Worm (Caenorhabditis elegans) whole organism, L4 larva: ENCODE results near the gene alh-3.

ENCODE experiments used
- D1046.2 ChIP-seq: fragments of 200-800 bp; sonication (Bioruptor generic); IDR thresholded peaks from 2 replicates; pipeline ENCODE4 v1.3.6; 2022; ENCODE audit warnings: missing genetic modification characterization, missing compliant biosample characterization
- F10B5.3 ChIP-seq: sonication (generic microtip); optimal IDR thresholded peaks from 2 replicates; lab custom pipeline; 2016; ENCODE audit warnings: mild to moderate bottlenecking, missing genetic modification characterization, missing compliant biosample characterization
- F44E2.7 ChIP-seq: fragments of 200-800 bp; sonication (Bioruptor generic); IDR thresholded peaks from 2 replicates; pipeline ENCODE4 v2.1.2; 2022; ENCODE audit warnings: missing genetic modification characterization, missing compliant biosample characterization
- R02D3.7 ChIP-seq: fragments of 150-350 bp; sonication (generic microtip); optimal IDR thresholded peaks from 3 replicates; lab custom pipeline; 2014; ENCODE audit warnings: missing biosample characterization, missing genetic modification characterization
- ZK546.5 ChIP-seq, 2 experiments: sonication (generic microtip); optimal IDR thresholded peaks; 2 replicates each; lab custom pipeline; 2017; ENCODE audit warnings: missing biosample characterization in 2 of 2, missing genetic modification characterization in 2 of 2
- aha-1 ChIP-seq: fragments of 150-350 bp; peaks from one replicate; lab custom pipeline; 2014; ENCODE audit warnings: missing biosample characterization, missing genetic modification characterization
- attf-4 ChIP-seq: sonication (generic microtip); optimal IDR thresholded peaks from 3 replicates; lab custom pipeline; 2017; ENCODE audit warnings: missing biosample characterization, missing genetic modification characterization
- ceh-20 ChIP-seq: fragments of 200-800 bp; sonication (Bioruptor generic); IDR thresholded peaks from 2 replicates; pipeline ENCODE4 v1.3.6; 2022; ENCODE audit warnings: missing genetic modification reagents, missing genetic modification characterization, missing compliant biosample characterization
- ceh-32 ChIP-seq: sonication (generic microtip); optimal IDR thresholded peaks from 2 replicates; lab custom pipeline; 2016; ENCODE audit warnings: mild to moderate bottlenecking, missing genetic modification characterization, missing compliant biosample characterization; ENCODE audit not compliant: poor library complexity
- ceh-82 ChIP-seq: sonication (generic microtip); optimal IDR thresholded peaks from 2 replicates; lab custom pipeline; 2017; ENCODE audit warnings: missing biosample characterization, missing genetic modification characterization
- daf-12 ChIP-seq: fragments of 150-350 bp; optimal IDR thresholded peaks from 2 replicates; lab custom pipeline; 2014; ENCODE audit warnings: missing biosample characterization, missing genetic modification reagents, missing genetic modification characterization
- daf-19 ChIP-seq: fragments of 200-800 bp; sonication (Bioruptor generic); conservative IDR thresholded peaks from 2 replicates; pipeline ENCODE4 v1.3.6; 2022; ENCODE audit warnings: missing genetic modification characterization, missing compliant biosample characterization
- dmd-6 ChIP-seq: fragments of 200-800 bp; sonication (Bioruptor generic); IDR thresholded peaks from 2 replicates; pipeline ENCODE4 v1.3.6; 2022; ENCODE audit warnings: missing genetic modification reagents, missing genetic modification characterization, missing compliant biosample characterization
- dve-1 ChIP-seq: sonication (generic microtip); optimal IDR thresholded peaks from 2 replicates; lab custom pipeline; 2017; ENCODE audit warnings: antibody characterized with exemption, mild to moderate bottlenecking, missing genetic modification characterization, missing compliant biosample characterization; ENCODE audit not compliant: insufficient read depth
- egl-43 ChIP-seq: fragments of 200-800 bp; sonication (Bioruptor generic); IDR thresholded peaks from 2 replicates; pipeline ENCODE4 v1.3.6; 2022; ENCODE audit warnings: missing genetic modification reagents, missing genetic modification characterization, missing compliant biosample characterization
- fkh-10 ChIP-seq: fragments of 150-350 bp; optimal IDR thresholded peaks from 2 replicates; lab custom pipeline; 2014; ENCODE audit warnings: missing biosample characterization, missing genetic modification reagents, missing genetic modification characterization
- hlh-11 ChIP-seq: fragments of 200-800 bp; sonication (Bioruptor generic); optimal IDR thresholded peaks from 2 replicates; lab custom pipeline; 2018; ENCODE audit warnings: mild to moderate bottlenecking, missing genetic modification characterization, missing compliant biosample characterization
- hlh-30 ChIP-seq: sonication (generic microtip); optimal IDR thresholded peaks from 2 replicates; lab custom pipeline; 2017; ENCODE audit warnings: antibody characterized with exemption, mild to moderate bottlenecking, missing genetic modification characterization, missing compliant biosample characterization; ENCODE audit not compliant: insufficient read depth
- jun-1 ChIP-seq: fragments of 150-350 bp; optimal IDR thresholded peaks from 2 replicates; lab custom pipeline; 2014; ENCODE audit warnings: missing biosample characterization, missing genetic modification reagents, missing genetic modification characterization
- lir-3 ChIP-seq: sonication (generic microtip); optimal IDR thresholded peaks from 2 replicates; lab custom pipeline; 2016; ENCODE audit warnings: mild to moderate bottlenecking, missing genetic modification characterization, missing compliant biosample characterization
- lsy-2 ChIP-seq, 2 experiments: fragments of 150-350 bp in 1 of 2; sonication (generic microtip) in 1 of 2; optimal IDR thresholded peaks; 2 replicates each; lab custom pipeline; 2014 to 2017; ENCODE audit warnings: missing biosample characterization in 2 of 2, missing genetic modification characterization in 2 of 2
- madf-5 ChIP-seq, 2 experiments: fragments of 200-800 bp; sonication (Bioruptor generic); IDR thresholded peaks; 2 replicates each; pipeline ENCODE4 v1.3.6; 2022; ENCODE audit warnings: missing compliant biosample characterization in 2 of 2, missing genetic modification characterization in 2 of 2
- madf-9 ChIP-seq: fragments of 200-800 bp; sonication (Bioruptor generic); conservative IDR thresholded peaks from 2 replicates; pipeline ENCODE4 v1.3.6; 2022; ENCODE audit warnings: missing genetic modification reagents, missing genetic modification characterization, missing compliant biosample characterization
- mdl-1 ChIP-seq, 2 experiments: fragments of 150-350 bp in 1 of 2; sonication (generic microtip) in 1 of 2; optimal IDR thresholded peaks; 2 replicates each; lab custom pipeline; 2014 to 2017; ENCODE audit warnings: missing biosample characterization in 2 of 2, missing genetic modification characterization in 2 of 2
- mep-1 ChIP-seq: fragments of 150-350 bp; sonication (generic microtip); optimal IDR thresholded peaks from 3 replicates; lab custom pipeline; 2014; ENCODE audit warnings: missing biosample characterization, missing genetic modification characterization
- mes-2 ChIP-seq: sonication (generic microtip); optimal IDR thresholded peaks from 2 replicates; lab custom pipeline; 2016; ENCODE audit warnings: missing genotype, mild to moderate bottlenecking, missing genetic modification characterization, missing compliant biosample characterization; ENCODE audit not compliant: poor library complexity, severe bottlenecking
- mxl-3 ChIP-seq: fragments of 200-800 bp; sonication (Bioruptor generic); optimal IDR thresholded peaks from 2 replicates; lab custom pipeline; 2018; ENCODE audit warnings: mild to moderate bottlenecking, missing genetic modification characterization, missing compliant biosample characterization
- nhr-25 ChIP-seq: sonication (generic microtip); optimal IDR thresholded peaks from 2 replicates; lab custom pipeline; 2017; ENCODE audit warnings: missing genetic modification characterization, mild to moderate bottlenecking, missing compliant biosample characterization, antibody characterized with exemption, moderate library complexity, borderline replicate concordance; ENCODE audit not compliant: insufficient read depth
- nhr-28 ChIP-seq: fragments of 150-350 bp; optimal IDR thresholded peaks from 2 replicates; lab custom pipeline; 2014; ENCODE audit warnings: missing biosample characterization, missing genetic modification characterization
- nhr-41 ChIP-seq: fragments of 200-800 bp; sonication (Bioruptor generic); IDR thresholded peaks from 2 replicates; pipeline ENCODE4 v1.3.6; 2022; ENCODE audit warnings: missing genetic modification reagents, missing genetic modification characterization, missing compliant biosample characterization
- nhr-6 ChIP-seq: fragments of 150-350 bp; optimal IDR thresholded peaks from 2 replicates; lab custom pipeline; 2014; ENCODE audit warnings: missing biosample characterization, missing genetic modification characterization
- nhr-77 ChIP-seq: fragments of 150-350 bp; optimal IDR thresholded peaks from 2 replicates; lab custom pipeline; 2014; ENCODE audit warnings: missing biosample characterization, missing genetic modification characterization
- php-3 ChIP-seq: fragments of 200-800 bp; sonication (Bioruptor generic); IDR thresholded peaks from 2 replicates; pipeline ENCODE4 v1.3.6; 2022; ENCODE audit warnings: missing genetic modification reagents, missing genetic modification characterization, missing compliant biosample characterization
- pqm-1 ChIP-seq: sonication (generic microtip); optimal IDR thresholded peaks from 2 replicates; lab custom pipeline; 2017; ENCODE audit warnings: missing biosample characterization, missing genetic modification characterization
- tag-97 ChIP-seq: fragments of 200-800 bp; sonication (Bioruptor generic); IDR thresholded peaks from 2 replicates; pipeline ENCODE4 v1.3.6; 2022; ENCODE audit warnings: missing genetic modification characterization, missing compliant biosample characterization
- tra-1 ChIP-seq: fragments of 200-800 bp; sonication (Bioruptor generic); IDR thresholded peaks from 2 replicates; pipeline ENCODE4 v1.3.6; 2022; ENCODE audit warnings: missing genetic modification reagents, missing genetic modification characterization, missing compliant biosample characterization
- vab-7 ChIP-seq: fragments of 200-800 bp; sonication (Bioruptor generic); IDR thresholded peaks from 2 replicates; pipeline ENCODE4 v1.3.6; 2022; ENCODE audit warnings: missing genetic modification reagents, missing genetic modification characterization, missing compliant biosample characterization
- zfp-2 ChIP-seq: sonication (generic microtip); optimal IDR thresholded peaks from 2 replicates; lab custom pipeline; 2016; ENCODE audit warnings: mild to moderate bottlenecking, missing genetic modification characterization, missing compliant biosample characterization
- zfp-3 ChIP-seq: fragments of 200-800 bp; sonication (Bioruptor generic); conservative IDR thresholded peaks from 2 replicates; pipeline ENCODE4 v1.3.6; 2022; ENCODE audit warnings: missing genetic modification reagents, missing genetic modification characterization, missing compliant biosample characterization
- zip-11 ChIP-seq: fragments of 200-800 bp; sonication (Bioruptor generic); IDR thresholded peaks from 2 replicates; pipeline ENCODE4 v1.3.6; 2022; ENCODE audit warnings: missing genetic modification characterization, missing compliant biosample characterization

The alh-3 gene

ce11 chrIV:11022303-11022702 is at the start of gene alh-3:
TSS of gene alh-3 (plus strand) at chrIV:11022603.
- TF ChIP-seq lir-3 (tag; lab: Kevin White, UChicago): no peak

- TF ChIP-seq hlh-30 (tag; lab: Kevin White, UChicago) (peak; percentile 77), tag-97 (GFP tag; lab: Robert Waterston, UW) (no peak), nhr-77 (tag; lab: Kevin White, UChicago) (peak; percentile 15), R02D3.7 (tag; lab: Kevin White, UChicago) (no peak), zip-11 (GFP tag; lab: Robert Waterston, UW) (no peak), mep-1 (tag; lab: Kevin White, UChicago) (peak; percentile 66), mxl-3 (peak; percentile 33), dve-1 (tag; lab: Kevin White, UChicago) (peak; percentile 22), vab-7 (GFP tag; lab: Robert Waterston, UW) (no peak), egl-43 (no peak), tra-1 (0 out of 2 replicates have a peak, but pooled peaks have one; percentile 51), aha-1 (tag; lab: Kevin White, UChicago) (peak; percentile 50), dmd-6 (GFP tag; lab: Robert Waterston, UW) (peak; percentile 55), D1046.2 (GFP tag; lab: Robert Waterston, UW) (0 out of 2 replicates have a peak, but pooled peaks have one; percentile 33), nhr-41 (GFP tag; lab: Robert Waterston, UW) (0 out of 2 replicates have a peak, but pooled peaks have one; percentile 31), nhr-6 (peak; percentile 19), daf-19 (GFP tag; lab: Robert Waterston, UW) (no peak), nhr-25 (peak; percentile 83), hlh-11 (tag; lab: Kevin White, UChicago) (peak; percentile 68), ceh-20 (peak; percentile 36; the same call in 1 of the 2 replicates), lsy-2 (tag; optimal IDR thresholded peaks at IDR 0.05; lab: Kevin White, UChicago) (peak in 1 of 2 experiments; percentile 48), ceh-32 (tag; lab: Kevin White, UChicago) (no peak), jun-1 (tag; lab: Kevin White, UChicago) (no peak), mdl-1 (tag; optimal IDR thresholded peaks at IDR 0.05; lab: Kevin White, UChicago) (peak in 1 of 2 experiments; percentile 46), nhr-28 (tag; lab: Kevin White, UChicago) (peak; percentile 70), madf-9 (GFP tag; lab: Robert Waterston, UW) (no peak), mes-2 (tag; lab: Kevin White, UChicago) (peak; percentile 52), attf-4 (tag; lab: Kevin White, UChicago) (no peak), madf-5 (GFP tag; IDR thresholded peaks at IDR 0.05; lab: Robert Waterston, UW) (no peak)
- TF ChIP-seq, all 104 proteins: peak for 18
Measured at ce11 chrIV:10975968-10976367, 46.4 kb upstream of the alh-3 start.

ce11 chrIV:10978641-10979040 is 43.8 kb upstream of the alh-3 start:
- TF ChIP-seq zfp-2 (no peak), F44E2.7 (no peak), ceh-82 (tag; lab: Kevin White, UChicago) (no peak), F10B5.3 (tag; lab: Kevin White, UChicago) (no peak), zfp-3 (GFP tag; lab: Robert Waterston, UW) (no peak), daf-12 (tag; lab: Kevin White, UChicago) (no peak), pqm-1 (no peak), ZK546.5 (tag; optimal IDR thresholded peaks at IDR 0.05; lab: Kevin White, UChicago) (no peak), hlh-11 (tag; lab: Kevin White, UChicago) (no peak), fkh-10 (GFP tag; lab: Kevin White, UChicago) (no peak), tag-97 (GFP tag; lab: Robert Waterston, UW) (no peak), php-3 (GFP tag; lab: Robert Waterston, UW) (no peak)
